Fruit fly (Drosophila melanogaster) whole organism, embryonic: Measurements from ENCODE around the gene Tmhs.

Source experiments
- B-H2 ChIP-seq: fragments of 200-800 bp; sonication (Bioruptor generic); optimal IDR thresholded peaks from 2 replicates; lab custom pipeline; 2018; ENCODE audit warnings: missing biosample characterization, mild to moderate bottlenecking, missing genetic modification characterization
- CG11695 ChIP-seq: fragments of 200-800 bp; sonication (Bioruptor generic); IDR thresholded peaks from 3 replicates; pipeline ENCODE4 v1.3.6; 2022; ENCODE audit warnings: missing biosample characterization, missing genetic modification characterization
- CG12104 ChIP-seq: fragments of 200-800 bp; sonication (Bioruptor generic); optimal IDR thresholded peaks from 3 replicates; lab custom pipeline; 2016; ENCODE audit warnings: missing biosample characterization, missing genetic modification characterization
- CG1602 ChIP-seq: fragments of 200-800 bp; sonication (Bioruptor generic); optimal IDR thresholded peaks from 3 replicates; lab custom pipeline; 2016; ENCODE audit warnings: missing biosample characterization, missing genetic modification characterization
- CG2202 ChIP-seq: fragments of 200-800 bp; sonication (Bioruptor generic); optimal IDR thresholded peaks from 2 replicates; lab custom pipeline; 2018; ENCODE audit warnings: missing biosample characterization, mild to moderate bottlenecking, missing genetic modification characterization
- CG3065 ChIP-seq: fragments of 200-800 bp; sonication (Bioruptor generic); optimal IDR thresholded peaks from 2 replicates; lab custom pipeline; 2016; ENCODE audit warnings: missing biosample characterization, missing genetic modification characterization
- CG4328 ChIP-seq: fragments of 200-800 bp; sonication (Bioruptor generic); optimal IDR thresholded peaks from 3 replicates; lab custom pipeline; 2017; ENCODE audit warnings: missing biosample characterization, missing genetic modification reagents, missing genetic modification characterization
- CG4360 ChIP-seq: fragments of 200-800 bp; sonication (Bioruptor generic); IDR thresholded peaks from 2 replicates; pipeline ENCODE4 v1.3.6; 2022; ENCODE audit warnings: missing biosample characterization, missing genetic modification characterization
- CG5953 ChIP-seq: fragments of 200-800 bp; sonication (Bioruptor generic); IDR thresholded peaks from 2 replicates; pipeline ENCODE4 v1.3.6; 2022; ENCODE audit warnings: missing biosample characterization, missing genetic modification characterization
- CG7271 ChIP-seq: fragments of 200-800 bp; sonication (Bioruptor generic); optimal IDR thresholded peaks from 2 replicates; lab custom pipeline; 2018; ENCODE audit warnings: missing biosample characterization, mild to moderate bottlenecking, missing genetic modification characterization, moderate library complexity
- CG8478 ChIP-seq: fragments of >200 bp; optimal IDR thresholded peaks from 2 replicates; lab custom pipeline; 2018
- CG9817 ChIP-seq: fragments of 200-800 bp; sonication (Bioruptor generic); optimal IDR thresholded peaks from 2 replicates; lab custom pipeline; 2018; ENCODE audit warnings: missing biosample characterization, mild to moderate bottlenecking, missing genetic modification characterization, moderate library complexity
- CG9932 ChIP-seq: fragments of 200-800 bp; sonication (Bioruptor generic); IDR thresholded peaks from 2 replicates; pipeline ENCODE4 v1.3.6; 2022; ENCODE audit warnings: missing biosample characterization, missing genetic modification characterization
- Dfd ChIP-seq, 2 experiments: fragments of >200 bp; optimal IDR thresholded peaks; 2 replicates each; lab custom pipeline; 2017; ENCODE audit warnings: missing biosample characterization in 2 of 2, missing genetic modification characterization in 2 of 2
- ERR ChIP-seq: fragments of 200-800 bp; sonication (Bioruptor generic); optimal IDR thresholded peaks from 2 replicates; lab custom pipeline; 2016; ENCODE audit warnings: missing biosample characterization, missing genetic modification characterization
- Ets65A ChIP-seq: fragments of 200-800 bp; sonication (Bioruptor generic); peaks from one replicate; lab custom pipeline; 2016; ENCODE audit warnings: missing biosample characterization, missing genetic modification characterization
- HLH4C ChIP-seq: fragments of 200-800 bp; sonication (Bioruptor generic); IDR thresholded peaks from 3 replicates; pipeline ENCODE4 v1.3.6; 2022; ENCODE audit warnings: missing biosample characterization, missing genetic modification characterization; ENCODE audit not compliant: partially characterized antibody
- Hr78 ChIP-seq, 2 experiments: fragments of 200-800 bp in 1 of 2; fragments of >200 bp in 1 of 2; sonication (Bioruptor generic) in 1 of 2; optimal IDR thresholded peaks; 2 replicates each; lab custom pipeline; 2017 to 2019; ENCODE audit warnings: missing biosample characterization in 2 of 2, missing genetic modification characterization in 2 of 2, mild to moderate bottlenecking in 1 of 2, moderate library complexity in 1 of 2
- Med ChIP-seq: fragments of 200-800 bp; sonication (Bioruptor generic); peaks from one replicate; lab custom pipeline; 2016; ENCODE audit warnings: missing biosample characterization, missing genetic modification characterization, mild to moderate bottlenecking, inconsistent platforms, moderate library complexity
- Trl ChIP-seq, 3 experiments: fragments of >200 bp in 2 of 3; fragments of 200-800 bp in 1 of 3; sonication (Bioruptor generic) in 1 of 3; optimal IDR thresholded peaks; 2 replicates in 1 of 3; 3 replicates in 2 of 3; lab custom pipeline; 2016 to 2017; ENCODE audit warnings: missing biosample characterization in 1 of 3, missing genetic modification characterization in 1 of 3
- br ChIP-seq: fragments of >200 bp; optimal IDR thresholded peaks from 2 replicates; lab custom pipeline; 2017
- bsh ChIP-seq, 2 experiments: fragments of 200-800 bp; sonication (Bioruptor generic); optimal IDR thresholded peaks; 2 replicates each; lab custom pipeline; 2017 to 2018; ENCODE audit warnings: mild to moderate bottlenecking in 2 of 2, missing biosample characterization in 2 of 2, missing genetic modification characterization in 2 of 2, moderate library complexity in 1 of 2
- cg ChIP-seq: fragments of 200-800 bp; sonication (Bioruptor generic); optimal IDR thresholded peaks from 3 replicates; lab custom pipeline; 2019; ENCODE audit warnings: missing biosample characterization, mild to moderate bottlenecking, missing genetic modification characterization, moderate library complexity
- chinmo ChIP-seq: fragments of 200-800 bp; sonication (Bioruptor generic); IDR thresholded peaks from 4 replicates; pipeline ENCODE4 v1.3.6; 2022; ENCODE audit warnings: missing biosample characterization, missing genetic modification characterization; ENCODE audit not compliant: partially characterized antibody
- ci ChIP-seq: fragments of 200-800 bp; sonication (Bioruptor generic); IDR thresholded peaks from 3 replicates; pipeline ENCODE4 v1.3.6; 2022; ENCODE audit warnings: missing biosample characterization, missing genetic modification characterization
- crol ChIP-seq: fragments of 200-800 bp; sonication (Bioruptor generic); IDR thresholded peaks from 2 replicates; pipeline ENCODE4 v1.3.6; 2022; ENCODE audit warnings: missing biosample characterization, missing genetic modification characterization
- dysf ChIP-seq: fragments of 200-800 bp; sonication (Bioruptor generic); IDR thresholded peaks from 3 replicates; pipeline ENCODE4 v1.3.6; 2022; ENCODE audit warnings: missing biosample characterization, missing genetic modification characterization
- emc ChIP-seq: fragments of 200-800 bp; sonication (Bioruptor generic); optimal IDR thresholded peaks from 2 replicates; lab custom pipeline; 2016; ENCODE audit warnings: missing biosample characterization, missing genetic modification characterization
- fd102C ChIP-seq: fragments of 200-800 bp; sonication (Bioruptor generic); optimal IDR thresholded peaks from 2 replicates; lab custom pipeline; 2018; ENCODE audit warnings: missing biosample characterization, mild to moderate bottlenecking, missing genetic modification characterization, moderate library complexity
- hb ChIP-seq: fragments of 200-800 bp; sonication (Bioruptor generic); IDR thresholded peaks from 3 replicates; pipeline ENCODE4 v1.3.6; 2022; ENCODE audit warnings: missing biosample characterization, missing genetic modification characterization; ENCODE audit not compliant: partially characterized antibody
- lmd ChIP-seq: fragments of 200-800 bp; sonication (Bioruptor generic); IDR thresholded peaks from 2 replicates; pipeline ENCODE4 v1.3.6; 2022; ENCODE audit warnings: missing biosample characterization, missing genetic modification characterization
- luna ChIP-seq: fragments of 200-800 bp; sonication (Bioruptor generic); optimal IDR thresholded peaks from 2 replicates; lab custom pipeline; 2016; ENCODE audit warnings: missing biosample characterization, missing genetic modification characterization
- nom ChIP-seq: fragments of 200-800 bp; sonication (Bioruptor generic); optimal IDR thresholded peaks from 2 replicates; lab custom pipeline; 2017; ENCODE audit warnings: missing biosample characterization, missing genetic modification characterization, mild to moderate bottlenecking, moderate library complexity, missing genetic modification reagents
- otp ChIP-seq: fragments of 200-800 bp; sonication (Bioruptor generic); IDR thresholded peaks from 3 replicates; pipeline ENCODE4, ENCODE4 v1.3.6; 2022; ENCODE audit warnings: missing biosample characterization, missing genetic modification characterization
- pho ChIP-seq: fragments of 200-800 bp; sonication (Bioruptor generic); optimal IDR thresholded peaks from 2 replicates; lab custom pipeline; 2016; ENCODE audit warnings: missing biosample characterization, missing genetic modification characterization
- pzg ChIP-seq: fragments of 200-800 bp; sonication (Bioruptor generic); optimal IDR thresholded peaks from 3 replicates; lab custom pipeline; 2018; ENCODE audit warnings: missing biosample characterization, mild to moderate bottlenecking, missing genetic modification characterization, moderate library complexity
- rib ChIP-seq: fragments of 200-800 bp; sonication (Bioruptor generic); IDR thresholded peaks from 2 replicates; pipeline ENCODE4 v1.3.6; 2022; ENCODE audit warnings: missing biosample characterization, missing genetic modification characterization
- scrt ChIP-seq: fragments of 200-800 bp; sonication (Bioruptor generic); optimal IDR thresholded peaks from 2 replicates; lab custom pipeline; 2018; ENCODE audit warnings: missing biosample characterization, mild to moderate bottlenecking, missing genetic modification characterization, moderate library complexity
- sd ChIP-seq: fragments of 200-800 bp; sonication (Bioruptor generic); optimal IDR thresholded peaks from 3 replicates; lab custom pipeline; 2018; ENCODE audit warnings: missing biosample characterization, mild to moderate bottlenecking, missing genetic modification characterization, moderate library complexity
- slbo ChIP-seq: fragments of 200-800 bp; sonication (Bioruptor generic); IDR thresholded peaks from 2 replicates; pipeline ENCODE4 v1.3.6; 2022; ENCODE audit warnings: missing biosample characterization, missing genetic modification characterization
- ssp ChIP-seq: fragments of 200-800 bp; sonication (Bioruptor generic); IDR thresholded peaks from 2 replicates; pipeline ENCODE4 v1.3.6; 2022; ENCODE audit warnings: missing biosample characterization, missing genetic modification characterization
- zfh1 ChIP-seq: fragments of 200-800 bp; sonication (Bioruptor generic); IDR thresholded peaks from 3 replicates; pipeline ENCODE4 v1.3.6; 2022; ENCODE audit warnings: missing biosample characterization, missing genetic modification characterization

Gene Tmhs

dm6 chr3L:1859563-1859962 is 25.9 kb upstream of the Tmhs start (continued):
- TF ChIP-seq CG12104 (GFP tag; lab: Kevin White, UChicago), result peak; percentile 0
- TF ChIP-seq CG3065 (GFP tag; lab: Kevin White, UChicago), result no peak
- TF ChIP-seq CG5953 (GFP tag; lab: Robert Waterston, UW), result no peak
- TF ChIP-seq zfh1 (GFP tag; lab: Robert Waterston, UW), result 0 out of 3 replicates have a peak, but pooled peaks have one; percentile 18
- TF ChIP-seq sd, result peak; percentile 42
- TF ChIP-seq, all 482 proteins: peak for 51

- TF ChIP-seq ci (0 out of 3 replicates have a peak, but pooled peaks have one; percentile 27), fd102C (GFP tag; lab: Kevin White, UChicago) (no peak), Med (peak; percentile 64), CG9932 (GFP tag; lab: Robert Waterston, UW) (no peak), CG8478 (peak; percentile 65)
- TF ChIP-seq, all 482 proteins: peak for 3
Measured at dm6 chr3L:1860749-1861148, 24.7 kb upstream of the Tmhs start.

dm6 chr3L:1861400-1861793 is 24.1 kb upstream of the Tmhs start:
- TF ChIP-seq cg (GFP tag; lab: Kevin White, UChicago), result peak; percentile 96
- TF ChIP-seq pho, result no peak
- no peak for TF ChIP-seq CG1602
- TF ChIP-seq rib, result no peak
- TF ChIP-seq CG8478, result peak; percentile 85
- peak; percentile 26 for TF ChIP-seq sd
- no peak for TF ChIP-seq CG9817 (tag; lab: Kevin White, UChicago)
- no peak for TF ChIP-seq B-H2
- TF ChIP-seq crol, result no peak
- TF ChIP-seq chinmo (GFP tag; lab: Robert Waterston, UW), result 0 out of 4 replicates have a peak, but pooled peaks have one; percentile 19
- peak in 1 of 2 experiments; percentile 78 for TF ChIP-seq Hr78 (GFP tag; optimal IDR thresholded peaks at IDR 0.05; lab: Kevin White, UChicago)
- TF ChIP-seq CG4360, result peak; percentile 84
- TF ChIP-seq CG2202, result no peak
- no peak for TF ChIP-seq pzg
- no peak for TF ChIP-seq br
- peak; percentile 42 for TF ChIP-seq Ets65A (GFP tag; lab: Kevin White, UChicago)
- TF ChIP-seq HLH4C (GFP tag; lab: Robert Waterston, UW), result no peak
- no peak for TF ChIP-seq CG5953 (GFP tag; lab: Robert Waterston, UW)
- TF ChIP-seq Dfd (GFP tag; optimal IDR thresholded peaks at IDR 0.05; lab: Kevin White, UChicago), result peak in 1 of 2 experiments; percentile 17
- TF ChIP-seq slbo (GFP tag; lab: Robert Waterston, UW), result no peak
- no peak for TF ChIP-seq ERR (GFP tag; lab: Kevin White, UChicago)
- peak in 1 of 2 experiments; percentile 11 for TF ChIP-seq bsh (GFP tag; optimal IDR thresholded peaks at IDR 0.05; lab: Kevin White, UChicago)
- TF ChIP-seq CG7271 (tag; lab: Kevin White, UChicago), result no peak
- no peak for TF ChIP-seq dysf
- peak; percentile 68 to 88 for TF ChIP-seq Trl (optimal IDR thresholded peaks at IDR 0.05; lab: Kevin White, UChicago)
- TF ChIP-seq Trl (GFP tag; optimal IDR thresholded peaks at IDR 0.05; lab: Kevin White, UChicago), result no peak
- no peak for TF ChIP-seq CG11695 (GFP tag; lab: Robert Waterston, UW)
- no peak for TF ChIP-seq luna (GFP tag; lab: Kevin White, UChicago)
- no peak for TF ChIP-seq otp (GFP tag; lab: Robert Waterston, UW)
- no peak for TF ChIP-seq CG4328 (GFP tag; lab: Kevin White, UChicago)
- peak; percentile 72 for TF ChIP-seq scrt (GFP tag; lab: Kevin White, UChicago)
- no peak for TF ChIP-seq hb (GFP tag; lab: Robert Waterston, UW)
- no peak for TF ChIP-seq lmd (GFP tag; lab: Robert Waterston, UW)
- no peak for TF ChIP-seq emc (GFP tag; lab: Kevin White, UChicago)
- peak; percentile 61 for TF ChIP-seq nom (GFP tag; lab: Kevin White, UChicago)
- TF ChIP-seq ssp, result no peak
